Worm (Caenorhabditis elegans) whole organism, midembryonic: ENCODE data around the gene spp-1.
A peak's percentile ranks its signal among the peaks of the same experiment; 100 is the strongest.

Source experiments
- T22C8.4 ChIP-seq: fragments of 200-800 bp; sonication (Bioruptor generic); IDR thresholded peaks from 2 replicates; pipeline ENCODE4 v1.3.6; 2022; ENCODE audit warnings: missing genetic modification characterization, missing compliant biosample characterization
- cog-1 ChIP-seq: sonication (generic microtip); optimal IDR thresholded peaks from 2 replicates; lab custom pipeline; 2016; ENCODE audit warnings: missing genetic modification characterization, missing compliant biosample characterization
- flt-1 ChIP-seq: fragments of 200-800 bp; sonication (Bioruptor generic); IDR thresholded peaks from 2 replicates; pipeline ENCODE4 v1.3.6; 2022; ENCODE audit warnings: missing genetic modification characterization, missing compliant biosample characterization
- klf-2 ChIP-seq: fragments of 200-800 bp; sonication (Bioruptor generic); conservative IDR thresholded peaks from 2 replicates; pipeline ENCODE4 v1.3.6; 2022; ENCODE audit warnings: missing genetic modification reagents, missing genetic modification characterization, missing compliant biosample characterization
- med-1 ChIP-seq: sonication (generic microtip); optimal IDR thresholded peaks from 2 replicates; lab custom pipeline; 2017; ENCODE audit warnings: missing genetic modification characterization, mild to moderate bottlenecking, missing compliant biosample characterization, antibody characterized with exemption, missing genetic modification reagents; ENCODE audit not compliant: insufficient read depth
- ref-1 ChIP-seq: fragments of 200-800 bp; sonication (Bioruptor generic); conservative IDR thresholded peaks from 2 replicates; pipeline ENCODE4 v1.3.6; 2022; ENCODE audit warnings: missing genetic modification reagents, missing genetic modification characterization, missing compliant biosample characterization
- tab-1 ChIP-seq: fragments of 200-800 bp; sonication (Bioruptor generic); IDR thresholded peaks from 2 replicates; pipeline ENCODE4 v1.3.6; 2022; ENCODE audit warnings: missing genetic modification characterization, missing compliant biosample characterization
- ztf-23 ChIP-seq: fragments of 200-800 bp; sonication (Bioruptor generic); IDR thresholded peaks from 2 replicates; pipeline ENCODE4 v1.3.6; 2022; ENCODE audit warnings: missing genetic modification reagents, missing genetic modification characterization, missing compliant biosample characterization
- ztf-29 ChIP-seq: fragments of 200-800 bp; sonication (Bioruptor generic); IDR thresholded peaks from 2 replicates; pipeline ENCODE4 v1.3.6; 2022; ENCODE audit warnings: missing genetic modification reagents, missing genetic modification characterization, missing compliant biosample characterization

DNA sequence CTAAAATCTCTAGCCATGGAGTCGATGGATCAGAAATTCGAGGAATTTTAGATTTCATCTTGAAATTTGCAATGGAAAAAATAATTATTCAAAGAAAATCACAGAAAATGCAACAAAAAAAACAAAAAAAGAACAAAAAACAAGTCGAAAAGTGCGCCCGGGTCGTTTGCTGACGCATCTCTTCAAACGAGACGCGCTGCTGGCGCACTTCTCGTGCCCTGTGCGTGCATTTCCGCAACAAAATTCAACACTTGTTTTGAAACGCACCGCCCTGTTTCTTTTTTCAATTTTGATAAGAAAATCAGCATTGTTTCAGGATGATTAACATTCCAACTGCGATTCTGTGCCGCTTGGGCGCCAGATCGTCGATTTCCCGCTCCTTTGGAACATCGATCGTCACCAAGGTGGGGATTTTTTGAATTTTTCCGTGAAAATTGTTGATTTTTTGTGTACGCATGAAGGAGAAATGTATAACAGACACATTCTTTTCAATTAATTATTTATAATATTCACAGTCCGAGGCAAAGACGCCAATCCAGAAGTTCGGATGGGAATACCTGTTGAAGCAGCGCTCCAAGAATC lies 21.4 kb downstream of the spp-1 start, which contains the start of the genes jmjd-4 and mev-1:
- no peak for TF ChIP-seq tab-1 (GFP tag; lab: Robert Waterston, UW)
- TF ChIP-seq cog-1 (tag; lab: Kevin White, UChicago): peak; percentile 51
- no peak for TF ChIP-seq ztf-29 (GFP tag; lab: Robert Waterston, UW)
- TF ChIP-seq ztf-23: peak; percentile 52; the same call in 1 of the 2 replicates
- TF ChIP-seq flt-1 (GFP tag; lab: Robert Waterston, UW): no peak
- TF ChIP-seq ref-1: no peak
- TF ChIP-seq klf-2: no peak
- TF ChIP-seq T22C8.4 (GFP tag; lab: Robert Waterston, UW): 0 out of 2 replicates have a peak, but pooled peaks have one; percentile 19
- no peak for TF ChIP-seq med-1 (GFP tag; lab: Kevin White, UChicago)
